Fruit fly (Drosophila melanogaster) whole organism, embryonic: ENCODE measurements around the gene Tsf2.

Experiments
- ewg ChIP-seq: fragments of 200-800 bp; sonication (Bioruptor generic); optimal IDR thresholded peaks from 3 replicates; lab custom pipeline; 2017; ENCODE audit warnings: mild to moderate bottlenecking, missing biosample characterization, missing genetic modification reagents, missing genetic modification characterization
- trem ChIP-seq: fragments of 200-800 bp; optimal IDR thresholded peaks from 3 replicates; lab custom pipeline; 2019; ENCODE audit warnings: missing biosample characterization, mild to moderate bottlenecking, missing genetic modification characterization, moderate library complexity

The Tsf2 gene

DNA sequence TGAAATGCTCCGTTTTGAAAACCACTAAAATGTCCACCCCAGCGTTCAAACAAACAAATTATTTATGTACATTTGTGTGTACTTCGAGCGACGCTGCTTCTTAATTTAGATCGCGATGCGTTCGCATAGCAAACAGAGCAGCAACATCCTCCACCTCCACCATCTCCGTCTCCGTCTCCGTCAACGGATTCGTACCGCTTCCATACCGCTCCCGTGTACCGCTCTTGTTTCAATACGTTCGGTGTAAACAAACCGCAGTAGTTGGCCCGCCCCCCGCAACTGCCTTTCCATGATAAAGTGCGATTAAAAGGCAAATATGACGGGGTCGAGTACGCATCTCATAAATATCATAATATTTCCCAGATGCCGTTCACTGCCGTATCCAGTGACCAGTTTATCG lies 51.3 kb downstream of the Tsf2 start, which contains the start of gene CG33725 (continued):
- no peak for TF ChIP-seq ewg (GFP tag; lab: Kevin White, UChicago)
- TF ChIP-seq trem (tag; lab: Kevin White, UChicago): no peak
